Fruit fly (Drosophila melanogaster) whole organism, prepupa: ENCODE measurements around the gene CG18269.

Experiments
- Blimp-1 ChIP-seq: fragments of 200-800 bp; sonication (Bioruptor generic); optimal IDR thresholded peaks from 3 replicates; lab custom pipeline; 2017; ENCODE audit warnings: missing biosample characterization, missing genetic modification characterization, mild to moderate bottlenecking, moderate library complexity, missing genetic modification reagents
- CG10669 ChIP-seq: fragments of 200-800 bp; sonication (Bioruptor generic); optimal IDR thresholded peaks from 3 replicates; lab custom pipeline; 2018; ENCODE audit warnings: missing biosample characterization, mild to moderate bottlenecking, missing genetic modification characterization, moderate library complexity
- CG11294 ChIP-seq: fragments of 200-800 bp; sonication (Bioruptor generic); IDR thresholded peaks from 2 replicates; pipeline ENCODE4 v1.3.6; 2022; ENCODE audit warnings: missing biosample characterization, missing genetic modification characterization
- CG11762 ChIP-seq: fragments of 200-800 bp; sonication (Bioruptor generic); optimal IDR thresholded peaks from 3 replicates; lab custom pipeline; 2016; ENCODE audit warnings: missing biosample characterization, missing genetic modification characterization; ENCODE audit not compliant: insufficient read depth
- CG11902 ChIP-seq: fragments of 200-800 bp; sonication (Bioruptor generic); optimal IDR thresholded peaks from 3 replicates; lab custom pipeline; 2016; ENCODE audit warnings: missing biosample characterization, missing genetic modification characterization
- CG15336 ChIP-seq: fragments of 200-800 bp; sonication (Bioruptor generic); IDR thresholded peaks from 2 replicates; pipeline ENCODE4 v1.3.6; 2022; ENCODE audit warnings: missing biosample characterization, missing genetic modification characterization
- CG1621 ChIP-seq: fragments of 200-800 bp; sonication (Bioruptor generic); optimal IDR thresholded peaks from 3 replicates; lab custom pipeline; 2018; ENCODE audit warnings: missing biosample characterization, mild to moderate bottlenecking, missing genetic modification characterization
- CG3032 ChIP-seq: fragments of 200-800 bp; optimal IDR thresholded peaks from 2 replicates; lab custom pipeline; 2019; ENCODE audit warnings: missing biosample characterization, mild to moderate bottlenecking, missing genetic modification characterization, moderate library complexity
- CG32006 ChIP-seq: fragments of 200-800 bp; sonication (Bioruptor generic); optimal IDR thresholded peaks from 3 replicates; lab custom pipeline; 2017; ENCODE audit warnings: missing biosample characterization, mild to moderate bottlenecking, missing genetic modification characterization
- CG34406 ChIP-seq: fragments of 200-800 bp; sonication (Bioruptor generic); optimal IDR thresholded peaks from 3 replicates; lab custom pipeline; 2016; ENCODE audit warnings: missing biosample characterization, missing genetic modification characterization
- CG3919 ChIP-seq: fragments of 200-800 bp; sonication (Bioruptor generic); optimal IDR thresholded peaks from 3 replicates; lab custom pipeline; 2016; ENCODE audit warnings: missing biosample characterization, missing genetic modification characterization
- CG6163 ChIP-seq: fragments of 200-800 bp; sonication (Bioruptor generic); IDR thresholded peaks from 3 replicates; pipeline ENCODE4 v1.3.6; 2022; ENCODE audit warnings: missing biosample characterization, missing genetic modification characterization
- CG6276 ChIP-seq: fragments of 200-800 bp; sonication (Bioruptor generic); optimal IDR thresholded peaks from 2 replicates; lab custom pipeline; 2017; ENCODE audit warnings: missing biosample characterization, mild to moderate bottlenecking, missing genetic modification characterization
- CG6792 ChIP-seq: fragments of 200-800 bp; sonication (Bioruptor generic); optimal IDR thresholded peaks from 3 replicates; lab custom pipeline; 2016; ENCODE audit warnings: missing biosample characterization, missing genetic modification characterization
- CG6808 ChIP-seq: fragments of 200-800 bp; sonication (Bioruptor generic); optimal IDR thresholded peaks from 3 replicates; lab custom pipeline; 2017; ENCODE audit warnings: missing biosample characterization, missing genetic modification characterization, mild to moderate bottlenecking, moderate library complexity, missing genetic modification reagents
- CG6854 ChIP-seq: fragments of 200-800 bp; sonication (Bioruptor generic); optimal IDR thresholded peaks from 2 replicates; lab custom pipeline; 2017; ENCODE audit warnings: missing biosample characterization, mild to moderate bottlenecking, missing genetic modification characterization
- CG7368 ChIP-seq: fragments of 200-800 bp; sonication (Bioruptor generic); optimal IDR thresholded peaks from 3 replicates; lab custom pipeline; 2016; ENCODE audit warnings: missing biosample characterization, missing genetic modification characterization
- CG8119 ChIP-seq: fragments of 200-800 bp; sonication (Bioruptor generic); IDR thresholded peaks from 3 replicates; pipeline ENCODE4 v1.3.6; 2022; ENCODE audit warnings: missing biosample characterization, missing genetic modification characterization
- CG8319 ChIP-seq: fragments of 200-800 bp; sonication (Bioruptor generic); optimal IDR thresholded peaks from 3 replicates; lab custom pipeline; 2016; ENCODE audit warnings: missing biosample characterization, missing genetic modification characterization
- CG8632 ChIP-seq: fragments of 200-800 bp; sonication (Bioruptor generic); optimal IDR thresholded peaks from 3 replicates; lab custom pipeline; 2016; ENCODE audit warnings: missing biosample characterization, missing genetic modification characterization
- CG9139 ChIP-seq: fragments of 200-800 bp; sonication (Bioruptor generic); optimal IDR thresholded peaks from 3 replicates; lab custom pipeline; 2017; ENCODE audit warnings: missing biosample characterization, mild to moderate bottlenecking, missing genetic modification characterization
- Eip78C ChIP-seq: fragments of 200-800 bp; sonication (Bioruptor generic); peaks from one replicate; lab custom pipeline; 2016; ENCODE audit warnings: missing biosample characterization, missing genetic modification characterization
- Eip93F ChIP-seq: fragments of 200-800 bp; sonication (Bioruptor generic); optimal IDR thresholded peaks from 2 replicates; lab custom pipeline; 2016; ENCODE audit warnings: missing biosample characterization, mild to moderate bottlenecking, missing genetic modification characterization
- Ets21C ChIP-seq: fragments of 200-800 bp; sonication (Bioruptor generic); optimal IDR thresholded peaks from 3 replicates; lab custom pipeline; 2016; ENCODE audit warnings: missing biosample characterization, missing genetic modification characterization
- Ets96B ChIP-seq: fragments of 200-800 bp; optimal IDR thresholded peaks from 2 replicates; lab custom pipeline; 2019; ENCODE audit warnings: missing biosample characterization, mild to moderate bottlenecking, missing genetic modification characterization, moderate library complexity
- Gug ChIP-seq: fragments of 200-800 bp; sonication (Bioruptor generic); IDR thresholded peaks from 2 replicates; pipeline ENCODE4 v1.3.6; 2022; ENCODE audit warnings: missing biosample characterization, missing genetic modification characterization
- Hr38 ChIP-seq: sonication (Bioruptor generic); optimal IDR thresholded peaks from 2 replicates; lab custom pipeline; 2016; ENCODE audit warnings: missing biosample characterization, missing genetic modification characterization
- Lpt ChIP-seq: fragments of 200-800 bp; sonication (Bioruptor generic); optimal IDR thresholded peaks from 3 replicates; lab custom pipeline; 2016; ENCODE audit warnings: missing biosample characterization, missing genetic modification characterization
- Met ChIP-seq: fragments of 200-800 bp; sonication (Bioruptor generic); optimal IDR thresholded peaks from 3 replicates; lab custom pipeline; 2016; ENCODE audit warnings: missing biosample characterization, missing genetic modification characterization
- OdsH ChIP-seq: fragments of 200-800 bp; sonication (Bioruptor generic); optimal IDR thresholded peaks from 3 replicates; lab custom pipeline; 2016; ENCODE audit warnings: missing biosample characterization, missing genetic modification characterization
- Smox ChIP-seq: fragments of 200-800 bp; sonication (Bioruptor generic); optimal IDR thresholded peaks from 3 replicates; lab custom pipeline; 2016; ENCODE audit warnings: missing biosample characterization, missing genetic modification characterization
- Sox102F ChIP-seq: fragments of 200-800 bp; sonication (Bioruptor generic); optimal IDR thresholded peaks from 2 replicates; lab custom pipeline; 2016; ENCODE audit warnings: missing biosample characterization, mild to moderate bottlenecking, missing genetic modification characterization
- Sox15 ChIP-seq: fragments of 200-800 bp; sonication (Bioruptor generic); optimal IDR thresholded peaks from 3 replicates; lab custom pipeline; 2016; ENCODE audit warnings: missing biosample characterization, missing genetic modification characterization
- achi ChIP-seq: fragments of 200-800 bp; sonication (Bioruptor generic); optimal IDR thresholded peaks from 3 replicates; lab custom pipeline; 2016; ENCODE audit warnings: missing biosample characterization, missing genetic modification characterization
- acj6 ChIP-seq: fragments of 200-800 bp; sonication (Bioruptor generic); optimal IDR thresholded peaks from 3 replicates; lab custom pipeline; 2016; ENCODE audit warnings: missing biosample characterization, missing genetic modification characterization
- dsx ChIP-seq: fragments of 200-800 bp; optimal IDR thresholded peaks from 3 replicates; lab custom pipeline; 2019; ENCODE audit warnings: missing biosample characterization, mild to moderate bottlenecking, missing genetic modification characterization, moderate library complexity; ENCODE audit not compliant: poor library complexity, severe bottlenecking
- esn ChIP-seq: fragments of 200-800 bp; sonication (Bioruptor generic); optimal IDR thresholded peaks from 2 replicates; lab custom pipeline; 2016; ENCODE audit warnings: missing biosample characterization, mild to moderate bottlenecking, missing genetic modification characterization, moderate library complexity
- fd85E ChIP-seq: fragments of 200-800 bp; sonication (Bioruptor generic); optimal IDR thresholded peaks from 3 replicates; lab custom pipeline; 2016; ENCODE audit warnings: missing biosample characterization, missing genetic modification characterization
- fkh ChIP-seq: fragments of 200-800 bp; sonication (Bioruptor generic); optimal IDR thresholded peaks from 3 replicates; lab custom pipeline; 2017; ENCODE audit warnings: missing biosample characterization, mild to moderate bottlenecking, missing genetic modification characterization, moderate library complexity
- lz ChIP-seq: fragments of 200-800 bp; sonication (Bioruptor generic); optimal IDR thresholded peaks from 3 replicates; lab custom pipeline; 2016; ENCODE audit warnings: missing biosample characterization, missing genetic modification characterization
- net ChIP-seq: fragments of 200-800 bp; sonication (Bioruptor generic); optimal IDR thresholded peaks from 3 replicates; lab custom pipeline; 2016; ENCODE audit warnings: missing biosample characterization, missing genetic modification characterization
- salr ChIP-seq, 2 experiments: fragments of 200-800 bp; sonication (Bioruptor generic); optimal IDR thresholded peaks; 3 replicates each; lab custom pipeline; 2016 to 2018; ENCODE audit warnings: missing biosample characterization in 2 of 2, missing genetic modification characterization in 2 of 2, mild to moderate bottlenecking in 1 of 2
- spab ChIP-seq: fragments of 200-800 bp; sonication (Bioruptor generic); optimal IDR thresholded peaks from 2 replicates; lab custom pipeline; 2017; ENCODE audit warnings: missing biosample characterization, mild to moderate bottlenecking, missing genetic modification characterization, missing genetic modification reagents
- ss ChIP-seq, 2 experiments: fragments of 200-800 bp; sonication (Bioruptor generic); optimal IDR thresholded peaks; 2 replicates in 1 of 2; 3 replicates in 1 of 2; lab custom pipeline; 2017 to 2018; ENCODE audit warnings: mild to moderate bottlenecking in 2 of 2, missing biosample characterization in 2 of 2, missing genetic modification characterization in 2 of 2, moderate library complexity in 1 of 2
- svp ChIP-seq: fragments of 200-800 bp; sonication (Bioruptor generic); peaks from one replicate; lab custom pipeline; 2016; ENCODE audit warnings: missing biosample characterization, missing genetic modification characterization
- topi ChIP-seq: fragments of 200-800 bp; sonication (Bioruptor generic); optimal IDR thresholded peaks from 3 replicates; lab custom pipeline; 2016; ENCODE audit warnings: missing biosample characterization, missing genetic modification characterization
- vri ChIP-seq: fragments of 200-800 bp; sonication (Bioruptor generic); optimal IDR thresholded peaks from 3 replicates; lab custom pipeline; 2016; ENCODE audit warnings: missing biosample characterization, mild to moderate bottlenecking, missing genetic modification characterization

The CG18269 gene

DNA sequence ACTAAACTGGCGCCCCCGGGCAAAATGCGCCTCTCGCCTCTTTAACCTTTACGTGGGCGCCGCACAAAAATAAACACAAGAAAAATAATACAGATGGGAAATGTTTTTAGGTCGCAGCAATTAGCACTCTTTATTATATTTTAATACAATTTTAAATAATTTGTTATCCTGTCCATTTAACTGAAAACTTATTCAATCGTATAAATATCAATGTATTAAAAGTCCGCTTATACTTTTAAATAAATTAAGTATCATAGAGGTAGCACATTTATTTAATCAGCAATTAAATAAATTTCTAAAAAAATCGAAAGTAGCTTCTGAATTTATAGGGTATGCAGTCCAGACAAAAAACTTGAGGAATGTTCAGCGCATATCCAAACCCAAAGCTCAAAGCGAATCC is 44.6 kb upstream of the CG18269 start:
- TF ChIP-seq spab (GFP tag; lab: Kevin White, UChicago) (peak; percentile 16), dsx (GFP tag; lab: Kevin White, UChicago) (peak; percentile 9), CG3032 (tag; lab: Kevin White, UChicago) (peak; percentile 50), Ets21C (GFP tag; lab: Kevin White, UChicago) (no peak), CG11902 (GFP tag; lab: Kevin White, UChicago) (no peak), fkh (GFP tag; lab: Kevin White, UChicago) (no peak), Blimp-1 (GFP tag; lab: Kevin White, UChicago) (no peak), CG6163 (GFP tag; lab: Robert Waterston, UW) (no peak), Hr38 (GFP tag; lab: Kevin White, UChicago) (no peak), fd85E (GFP tag; lab: Kevin White, UChicago) (no peak), CG11762 (GFP tag; lab: Kevin White, UChicago) (no peak), Lpt (GFP tag; lab: Kevin White, UChicago) (no peak), Eip78C (GFP tag; lab: Kevin White, UChicago) (peak; percentile 38), CG8319 (GFP tag; lab: Kevin White, UChicago) (no peak), CG34406 (no peak), salr (GFP tag; optimal IDR thresholded peaks at IDR 0.05; lab: Kevin White, UChicago) (no peak), CG11294 (GFP tag; lab: Robert Waterston, UW) (no peak), CG7368 (GFP tag; lab: Kevin White, UChicago) (no peak), acj6 (GFP tag; lab: Kevin White, UChicago) (no peak), Met (GFP tag; lab: Kevin White, UChicago) (peak; percentile 3), ss (GFP tag; optimal IDR thresholded peaks at IDR 0.05; lab: Kevin White, UChicago) (peak in 1 of 2 experiments; percentile 9), CG1621 (tag; lab: Kevin White, UChicago) (no peak), esn (GFP tag; lab: Kevin White, UChicago) (no peak), vri (GFP tag; lab: Kevin White, UChicago) (no peak), CG15336 (GFP tag; lab: Robert Waterston, UW) (no peak), svp (peak; percentile 35), Sox15 (GFP tag; lab: Kevin White, UChicago) (no peak), CG8119 (GFP tag; lab: Robert Waterston, UW) (no peak), OdsH (GFP tag; lab: Kevin White, UChicago) (no peak), Sox102F (GFP tag; lab: Kevin White, UChicago) (no peak), Smox (no peak), topi (GFP tag; lab: Kevin White, UChicago) (no peak), lz (GFP tag; lab: Kevin White, UChicago) (no peak), Ets96B (peak; percentile 35), CG32006 (GFP tag; lab: Kevin White, UChicago) (no peak)

DNA sequence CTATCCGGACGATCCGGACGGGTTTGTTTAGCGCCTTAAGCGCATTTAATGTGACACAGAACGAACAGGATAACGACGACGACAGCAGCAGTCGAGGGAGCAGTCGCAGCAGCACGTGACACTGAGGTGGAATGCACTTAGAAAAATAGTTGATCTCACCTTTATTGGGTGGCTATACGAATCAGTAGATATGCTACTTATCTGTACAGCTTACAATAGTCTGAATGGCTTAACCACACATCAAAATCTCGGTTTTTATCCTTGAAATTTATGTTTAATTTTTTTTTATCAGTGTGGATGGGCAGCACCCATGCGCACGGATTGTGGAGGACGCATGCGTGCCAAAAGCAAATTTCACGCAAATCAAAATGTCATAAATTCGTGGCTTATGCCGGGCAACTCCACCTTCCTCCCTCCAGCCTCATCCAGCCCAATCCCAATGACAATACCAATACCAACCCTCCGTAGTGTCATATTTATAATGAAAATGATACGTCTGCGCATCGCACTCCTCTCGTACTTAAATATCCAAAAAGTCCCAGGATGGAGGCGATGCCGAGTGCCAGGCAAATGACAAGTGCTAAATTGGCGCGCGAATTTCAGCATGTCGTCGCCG is 43.7 kb upstream of the CG18269 start:
- no peak for TF ChIP-seq fd85E (GFP tag; lab: Kevin White, UChicago)
- peak; percentile 47; the same call in 1 of the 3 replicates for TF ChIP-seq CG6163 (GFP tag; lab: Robert Waterston, UW)
- TF ChIP-seq CG1621 (tag; lab: Kevin White, UChicago): no peak
- TF ChIP-seq Gug: no peak
- no peak for TF ChIP-seq CG6792 (GFP tag; lab: Kevin White, UChicago)
- peak; percentile 78 for TF ChIP-seq svp
- no peak for TF ChIP-seq CG32006 (GFP tag; lab: Kevin White, UChicago)
- no peak for TF ChIP-seq Eip93F
- no peak for TF ChIP-seq Met (GFP tag; lab: Kevin White, UChicago)
- TF ChIP-seq ss (GFP tag; optimal IDR thresholded peaks at IDR 0.05; lab: Kevin White, UChicago): no peak
- TF ChIP-seq salr (GFP tag; optimal IDR thresholded peaks at IDR 0.05; lab: Kevin White, UChicago): no peak
- no peak for TF ChIP-seq Sox15 (GFP tag; lab: Kevin White, UChicago)
- TF ChIP-seq Eip78C (GFP tag; lab: Kevin White, UChicago): peak; percentile 70
- TF ChIP-seq achi (GFP tag; lab: Kevin White, UChicago): no peak
- no peak for TF ChIP-seq net (GFP tag; lab: Kevin White, UChicago)
- no peak for TF ChIP-seq CG6276 (GFP tag; lab: Kevin White, UChicago)
- no peak for TF ChIP-seq CG6854 (GFP tag; lab: Kevin White, UChicago)
- TF ChIP-seq lz (GFP tag; lab: Kevin White, UChicago): peak; percentile 27
- peak; percentile 7 for TF ChIP-seq CG7368 (GFP tag; lab: Kevin White, UChicago)
- TF ChIP-seq dsx (GFP tag; lab: Kevin White, UChicago): peak; percentile 4
- no peak for TF ChIP-seq CG8632 (GFP tag; lab: Kevin White, UChicago)
- peak; percentile 28 for TF ChIP-seq CG10669 (GFP tag; lab: Kevin White, UChicago)
- no peak for TF ChIP-seq CG8119 (GFP tag; lab: Robert Waterston, UW)
- peak; percentile 12 for TF ChIP-seq Smox
- no peak for TF ChIP-seq CG3919
- no peak for TF ChIP-seq CG3032 (tag; lab: Kevin White, UChicago)
- no peak for TF ChIP-seq CG11294 (GFP tag; lab: Robert Waterston, UW)
- TF ChIP-seq CG6808 (GFP tag; lab: Kevin White, UChicago): peak; percentile 25
- no peak for TF ChIP-seq CG9139 (GFP tag; lab: Kevin White, UChicago)
- TF ChIP-seq CG8319 (GFP tag; lab: Kevin White, UChicago): no peak
